Fruit fly (Drosophila melanogaster) whole organism, pupa: ENCODE measurements around the gene CG42704.

Experiments
- CG13204 ChIP-seq: fragments of 200-800 bp; sonication (Bioruptor generic); optimal IDR thresholded peaks from 2 replicates; lab custom pipeline; 2018; ENCODE audit warnings: missing biosample characterization, mild to moderate bottlenecking, missing genetic modification characterization, moderate library complexity
- CG32121 ChIP-seq: fragments of 200-800 bp; sonication (Bioruptor generic); IDR thresholded peaks from 2 replicates; pipeline ENCODE4 v1.3.6; 2022; ENCODE audit warnings: missing biosample characterization, missing genetic modification characterization
- CG9948 ChIP-seq: fragments of 200-800 bp; sonication (Bioruptor generic); optimal IDR thresholded peaks from 2 replicates; lab custom pipeline; 2018; ENCODE audit warnings: missing biosample characterization, mild to moderate bottlenecking, missing genetic modification characterization, moderate library complexity
- Ets98B ChIP-seq: fragments of 200-800 bp; sonication (Bioruptor generic); IDR thresholded peaks from 2 replicates; pipeline ENCODE4 v1.3.6; 2022; ENCODE audit warnings: missing biosample characterization, missing genetic modification characterization
- fd96Ca ChIP-seq: fragments of 200-800 bp; sonication (Bioruptor generic); IDR thresholded peaks from 3 replicates; pipeline ENCODE4 v1.3.6; 2022; ENCODE audit warnings: missing biosample characterization, missing genetic modification characterization

DNA sequence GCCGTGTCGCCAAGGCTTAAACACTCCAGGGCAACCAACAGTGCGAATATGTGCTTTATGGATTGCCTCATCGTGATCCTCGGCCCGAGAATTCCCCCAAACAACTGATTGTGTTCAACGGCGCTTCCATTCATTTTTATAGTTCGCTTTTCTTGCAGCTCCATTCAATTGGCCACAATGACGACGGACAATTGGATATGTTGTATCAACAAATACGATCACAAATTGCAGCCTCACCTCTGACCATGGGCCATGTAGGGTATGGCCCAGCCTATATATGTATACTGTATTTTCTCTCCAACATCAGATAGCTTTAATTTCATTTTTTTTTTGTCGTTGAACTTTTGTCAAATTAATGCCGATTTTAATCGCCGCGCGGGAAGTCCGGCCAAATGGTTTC, 12.3 kb downstream of the CG42704 start, which contains the start of gene CG15036:
- no peak for TF ChIP-seq CG32121
- TF ChIP-seq Ets98B (GFP tag; lab: Robert Waterston, UW) = no peak
- TF ChIP-seq CG13204 (GFP tag; lab: Kevin White, UChicago) = no peak
- TF ChIP-seq CG9948 = no peak
- TF ChIP-seq fd96Ca (GFP tag; lab: Robert Waterston, UW) = no peak
